Worm (Caenorhabditis elegans) whole organism, early embryonic: ENCODE measurements around the gene ldh-1.
A peak's percentile ranks its signal among the peaks of the same experiment; 100 is the strongest.

ENCODE experiments used
- B0310.2 ChIP-seq: sonication (generic microtip); optimal IDR thresholded peaks from 2 replicates; lab custom pipeline; 2016; ENCODE audit warnings: mild to moderate bottlenecking, missing genetic modification characterization, missing compliant biosample characterization
- F13C5.2 ChIP-seq: sonication (generic microtip); optimal IDR thresholded peaks from 2 replicates; lab custom pipeline; 2017; ENCODE audit warnings: mild to moderate bottlenecking, missing genetic modification characterization, inconsistent platforms, missing compliant biosample characterization
- aly-1 ChIP-seq: sonication (generic microtip); optimal IDR thresholded peaks from 2 replicates; lab custom pipeline; 2016; ENCODE audit warnings: missing genetic modification characterization, missing compliant biosample characterization
- ama-1 ChIP-seq: fragments of 150-350 bp; optimal IDR thresholded peaks from 2 replicates; lab custom pipeline; 2014
- ceh-13 ChIP-seq: fragments of 200-800 bp; sonication (Bioruptor generic); optimal IDR thresholded peaks from 2 replicates; lab custom pipeline; 2018; ENCODE audit warnings: mild to moderate bottlenecking, missing genetic modification characterization, missing compliant biosample characterization
- ceh-36 ChIP-seq: sonication (generic microtip); optimal IDR thresholded peaks from 2 replicates; lab custom pipeline; 2016; ENCODE audit warnings: missing genetic modification characterization, inconsistent platforms, missing compliant biosample characterization
- ets-7 ChIP-seq: sonication (generic microtip); optimal IDR thresholded peaks from 2 replicates; lab custom pipeline; 2016; ENCODE audit warnings: missing genotype, missing genetic modification characterization, missing compliant biosample characterization
- flt-1 ChIP-seq: fragments of 200-800 bp; sonication (Bioruptor generic); IDR thresholded peaks from 2 replicates; pipeline ENCODE4 v1.3.6; 2022; ENCODE audit warnings: missing genetic modification characterization, missing compliant biosample characterization
- hmbx-1 ChIP-seq: sonication (generic microtip); optimal IDR thresholded peaks from 2 replicates; lab custom pipeline; 2016; ENCODE audit warnings: mild to moderate bottlenecking, missing genetic modification characterization, missing compliant biosample characterization
- hmg-4 ChIP-seq: fragments of 200-800 bp; sonication (Bioruptor generic); optimal IDR thresholded peaks from 2 replicates; lab custom pipeline; 2018; ENCODE audit warnings: mild to moderate bottlenecking, missing genetic modification characterization, missing compliant biosample characterization
- hnd-1 ChIP-seq: sonication (generic microtip); optimal IDR thresholded peaks from 2 replicates; lab custom pipeline; 2016; ENCODE audit warnings: missing genetic modification characterization, missing compliant biosample characterization
- pes-1 ChIP-seq: fragments of 200-800 bp; sonication (Bioruptor generic); IDR thresholded peaks from 2 replicates; pipeline ENCODE4 v1.3.6; 2022; ENCODE audit warnings: missing genetic modification reagents, missing genetic modification characterization, missing compliant biosample characterization
- scrt-1 ChIP-seq: fragments of 200-800 bp; sonication (Bioruptor generic); IDR thresholded peaks from 2 replicates; pipeline ENCODE4 v1.3.6; 2022; ENCODE audit warnings: missing genetic modification characterization, missing compliant biosample characterization
- sea-1 ChIP-seq: fragments of 200-800 bp; sonication (Bioruptor generic); conservative IDR thresholded peaks from 2 replicates; pipeline ENCODE4 v1.3.6; 2022; ENCODE audit warnings: missing genetic modification characterization, missing compliant biosample characterization
- tbx-11 ChIP-seq: fragments of 200-800 bp; sonication (Bioruptor generic); IDR thresholded peaks from 2 replicates; pipeline ENCODE4 v1.3.6; 2022; ENCODE audit warnings: missing genetic modification characterization, missing compliant biosample characterization
- tbx-37 ChIP-seq: fragments of 200-800 bp; sonication (Bioruptor generic); conservative IDR thresholded peaks from 2 replicates; pipeline ENCODE4 v1.3.6; 2022; ENCODE audit warnings: missing genetic modification reagents, missing genetic modification characterization, missing compliant biosample characterization
- tra-4 ChIP-seq: sonication (generic microtip); optimal IDR thresholded peaks from 2 replicates; lab custom pipeline; 2017; ENCODE audit warnings: missing genetic modification characterization, missing compliant biosample characterization

The ldh-1 gene

DNA sequence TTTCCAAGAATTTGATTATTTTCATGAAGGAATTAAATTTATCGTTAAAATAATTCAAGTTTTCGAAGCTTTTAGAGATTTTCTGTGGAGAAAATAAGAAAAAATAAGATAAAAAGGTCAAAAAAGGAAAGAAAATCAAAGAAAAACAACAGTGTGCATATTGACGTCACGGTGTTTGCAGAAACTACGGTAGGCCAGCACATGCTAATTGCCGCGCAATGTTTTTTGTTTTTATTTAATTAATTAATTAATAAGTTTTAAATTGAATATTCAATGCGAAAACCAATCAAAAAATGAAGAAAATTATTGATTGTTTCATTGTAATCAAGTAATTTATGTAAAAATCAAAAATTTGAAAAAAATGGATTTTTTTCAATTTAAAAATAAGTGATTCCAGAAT lies 23.9 kb downstream of the ldh-1 start:
- TF ChIP-seq ets-7 (tag; lab: Kevin White, UChicago) (no peak), tbx-37 (GFP tag; lab: Robert Waterston, UW) (no peak), B0310.2 (tag; lab: Kevin White, UChicago) (no peak), ceh-36 (no peak), tbx-11 (GFP tag; lab: Robert Waterston, UW) (no peak), F13C5.2 (tag; lab: Kevin White, UChicago) (no peak), ama-1 (no peak), hnd-1 (tag; lab: Kevin White, UChicago) (no peak), scrt-1 (GFP tag; lab: Robert Waterston, UW) (no peak), hmbx-1 (tag; lab: Kevin White, UChicago) (no peak)

DNA sequence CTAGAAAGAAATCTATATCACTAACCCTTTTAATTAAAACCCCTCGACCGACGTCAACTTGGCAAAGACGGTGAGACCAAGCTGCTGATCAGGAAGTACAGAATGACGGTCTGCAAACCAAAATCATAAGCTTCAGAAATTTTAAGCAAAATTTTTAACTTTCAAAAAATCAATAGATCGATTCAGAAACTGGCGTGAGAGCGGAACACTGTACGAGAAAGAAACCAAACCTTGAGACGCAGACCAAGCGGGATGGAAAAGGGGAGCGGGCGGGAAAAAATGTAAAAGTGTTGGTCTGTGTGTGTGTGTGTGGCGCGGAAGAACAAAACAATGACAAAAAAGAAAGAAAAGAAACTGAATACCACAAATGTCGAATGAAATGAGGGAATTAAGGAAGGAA lies 24.5 kb downstream of the ldh-1 start, which contains the start of the genes F44E5.17 and gpb-1:
Gene F44E5.17, minus strand, starts transcription at position 101 of the 400 bp plus-strand sequence.
Gene gpb-1, minus strand, starts transcription at position 118 of the 400 bp plus-strand sequence.
- TF ChIP-seq pes-1 (GFP tag; lab: Robert Waterston, UW) (no peak), hnd-1 (tag; lab: Kevin White, UChicago) (no peak), sea-1 (GFP tag; lab: Robert Waterston, UW) (no peak), ets-7 (tag; lab: Kevin White, UChicago) (no peak), ceh-13 (GFP tag; lab: Kevin White, UChicago) (no peak), hmbx-1 (tag; lab: Kevin White, UChicago) (no peak), tbx-11 (GFP tag; lab: Robert Waterston, UW) (no peak), B0310.2 (tag; lab: Kevin White, UChicago) (no peak), tbx-37 (GFP tag; lab: Robert Waterston, UW) (no peak), F13C5.2 (tag; lab: Kevin White, UChicago) (no peak), ceh-36 (no peak), tra-4 (tag; lab: Kevin White, UChicago) (no peak), ama-1 (no peak)

DNA sequence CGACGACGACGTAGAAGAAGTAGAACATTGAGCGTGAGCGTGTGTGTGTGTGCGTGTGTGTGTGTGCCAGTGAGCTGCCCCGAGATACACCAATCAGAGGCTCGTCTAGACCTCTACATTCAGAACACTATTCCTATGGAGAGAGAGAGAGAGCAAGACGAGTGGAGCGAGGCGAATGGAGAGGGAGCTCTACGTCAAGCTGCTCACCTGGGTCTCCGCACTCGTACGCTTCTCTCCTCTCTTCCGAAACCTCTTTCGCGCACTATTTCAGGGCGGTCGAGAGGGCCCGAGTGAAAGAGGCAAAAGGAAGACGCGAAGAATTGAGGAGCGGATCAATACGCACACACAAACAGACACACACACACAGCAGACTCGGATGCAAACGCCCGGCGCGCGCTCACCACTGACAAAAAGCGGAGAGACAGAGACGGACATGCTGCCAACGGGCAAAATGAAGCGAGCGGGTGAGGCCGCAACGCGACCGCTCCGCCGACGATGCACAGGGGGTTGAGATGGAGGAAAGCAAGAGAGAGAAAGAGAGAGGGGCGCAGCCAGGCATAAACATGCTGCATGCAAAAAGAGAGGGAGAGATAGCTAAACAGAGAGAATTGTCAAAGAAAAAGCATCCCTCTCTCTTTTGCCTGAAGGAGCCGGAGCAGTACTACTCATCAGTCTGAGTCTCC lies 25.6 kb downstream of the ldh-1 start:
- TF ChIP-seq F13C5.2 (tag; lab: Kevin White, UChicago) = peak; percentile 90
- TF ChIP-seq aly-1 (tag; lab: Kevin White, UChicago) = peak; percentile 55
- 0 out of 2 replicates have a peak, but pooled peaks have one; percentile 51 for TF ChIP-seq scrt-1 (GFP tag; lab: Robert Waterston, UW)
- 0 out of 2 replicates have a peak, but pooled peaks have one; percentile 53 for TF ChIP-seq tbx-11 (GFP tag; lab: Robert Waterston, UW)
- TF ChIP-seq flt-1 = 0 out of 2 replicates have a peak, but pooled peaks have one; percentile 43
- TF ChIP-seq ets-7 (tag; lab: Kevin White, UChicago) = peak; percentile 35
- TF ChIP-seq hmg-4 = peak; percentile 93
- TF ChIP-seq ceh-13 (GFP tag; lab: Kevin White, UChicago) = no peak
- 0 out of 2 replicates have a peak, but pooled peaks have one; percentile 50 for TF ChIP-seq sea-1 (GFP tag; lab: Robert Waterston, UW)
- TF ChIP-seq B0310.2 (tag; lab: Kevin White, UChicago) = peak; percentile 32
- no peak for TF ChIP-seq hmbx-1 (tag; lab: Kevin White, UChicago)
- peak; percentile 40; the same call in 1 of the 2 replicates for TF ChIP-seq pes-1 (GFP tag; lab: Robert Waterston, UW)
- TF ChIP-seq hnd-1 (tag; lab: Kevin White, UChicago) = no peak

DNA sequence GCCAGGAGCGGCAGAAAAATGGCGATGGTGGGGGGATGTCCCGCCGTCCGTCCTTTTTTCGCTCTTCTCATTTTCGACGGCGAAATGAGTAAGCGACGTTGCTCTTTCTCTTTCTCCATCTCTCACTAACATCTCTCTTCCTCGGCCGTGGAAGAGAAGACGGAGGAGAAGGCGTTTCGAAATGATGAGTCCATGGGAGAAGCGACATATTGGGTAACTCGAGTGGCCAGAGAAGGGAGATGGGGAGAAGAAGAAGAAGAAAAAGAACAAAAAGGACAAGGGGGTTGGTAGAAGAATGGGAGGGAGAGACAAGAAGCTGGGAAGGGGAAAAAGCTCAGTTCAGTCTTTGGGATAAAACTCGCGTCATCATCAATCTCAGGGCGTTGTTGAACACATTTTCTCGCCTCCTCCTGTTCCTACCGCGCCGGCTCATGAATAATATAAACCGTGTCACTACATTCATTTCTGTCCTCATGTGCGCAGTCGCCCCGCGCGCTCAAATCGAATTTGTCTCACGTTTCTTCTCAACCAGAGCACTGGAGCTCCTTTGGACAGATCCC lies 27.7 kb downstream of the ldh-1 start:
- TF ChIP-seq ama-1 = no peak
- TF ChIP-seq aly-1 (tag; lab: Kevin White, UChicago) = peak; percentile 33

DNA sequence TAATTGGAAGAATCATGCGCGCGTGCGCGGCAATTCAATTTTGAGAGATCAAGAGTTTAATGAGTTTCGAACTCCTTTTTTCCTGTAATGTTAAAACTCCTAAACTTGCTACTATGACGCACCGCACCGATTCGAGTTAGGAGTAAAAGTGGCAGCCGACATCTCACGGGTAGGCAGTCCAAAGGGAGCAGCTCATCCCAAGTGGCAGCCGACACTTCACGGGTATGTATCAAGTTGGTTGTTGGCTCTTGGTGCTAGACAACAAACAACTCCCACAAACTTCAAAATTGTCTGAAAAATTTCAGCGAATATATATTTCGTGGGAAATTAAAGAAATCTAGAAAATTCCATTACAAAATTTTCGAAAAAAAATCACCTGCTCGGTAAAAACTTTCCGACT lies 29.2 kb downstream of the ldh-1 start:
- TF ChIP-seq tbx-37 (GFP tag; lab: Robert Waterston, UW) = no peak

ce11 chrII:11756684-11757107 lies 32.7 kb downstream of the ldh-1 start:
- TF ChIP-seq hnd-1 (tag; lab: Kevin White, UChicago) = peak; percentile 2
- TF ChIP-seq tbx-11 (GFP tag; lab: Robert Waterston, UW) = no peak
- TF ChIP-seq ama-1 = peak; percentile 46
- 0 out of 2 replicates have a peak, but pooled peaks have one; percentile 46 for TF ChIP-seq pes-1 (GFP tag; lab: Robert Waterston, UW)
- peak; percentile 71; the same call in 1 of the 2 replicates for TF ChIP-seq sea-1 (GFP tag; lab: Robert Waterston, UW)
- no peak for TF ChIP-seq ceh-13 (GFP tag; lab: Kevin White, UChicago)
- TF ChIP-seq tra-4 (tag; lab: Kevin White, UChicago) = no peak
- no peak for TF ChIP-seq flt-1

ce11 chrII:11759277-11759676 lies 35.3 kb downstream of the ldh-1 start, which contains the start of the genes F44E5.4 and F44E5.5:
Gene F44E5.4, minus strand, starts transcription at chrII:11759311.
Gene F44E5.5, plus strand, starts transcription at chrII:11759662.
- TF ChIP-seq hmg-4 (peak; percentile 34), tbx-37 (GFP tag; lab: Robert Waterston, UW) (peak; percentile 71), hnd-1 (tag; lab: Kevin White, UChicago) (peak; percentile 60), tra-4 (tag; lab: Kevin White, UChicago) (peak; percentile 47), ceh-36 (peak; percentile 42), sea-1 (GFP tag; lab: Robert Waterston, UW) (peak; percentile 87), flt-1 (peak; percentile 82; the same call in 1 of the 2 replicates), F13C5.2 (tag; lab: Kevin White, UChicago) (peak; percentile 68), tbx-11 (GFP tag; lab: Robert Waterston, UW) (peak; percentile 80), B0310.2 (tag; lab: Kevin White, UChicago) (peak; percentile 76), scrt-1 (GFP tag; lab: Robert Waterston, UW) (peak; percentile 81), pes-1 (GFP tag; lab: Robert Waterston, UW) (peak; percentile 84)
